Worm (Caenorhabditis elegans) whole organism, L4/young adult: ENCODE measurements around the gene ZK1251.3.

ENCODE experiments used
- W03F9.2 ChIP-seq: fragments of 150-350 bp; optimal IDR thresholded peaks from 2 replicates; lab custom pipeline; 2014; ENCODE audit warnings: missing biosample characterization, missing genetic modification characterization
- dao-5 ChIP-seq: sonication (generic microtip); optimal IDR thresholded peaks from 2 replicates; lab custom pipeline; 2016; ENCODE audit warnings: missing genotype, missing genetic modification characterization, moderate library complexity, missing compliant biosample characterization
- him-1 ChIP-seq: sonication (generic microtip); optimal IDR thresholded peaks from 2 replicates; lab custom pipeline; 2016; ENCODE audit warnings: missing genotype, missing genetic modification reagents, missing genetic modification characterization, missing compliant biosample characterization

Gene ZK1251.3

DNA sequence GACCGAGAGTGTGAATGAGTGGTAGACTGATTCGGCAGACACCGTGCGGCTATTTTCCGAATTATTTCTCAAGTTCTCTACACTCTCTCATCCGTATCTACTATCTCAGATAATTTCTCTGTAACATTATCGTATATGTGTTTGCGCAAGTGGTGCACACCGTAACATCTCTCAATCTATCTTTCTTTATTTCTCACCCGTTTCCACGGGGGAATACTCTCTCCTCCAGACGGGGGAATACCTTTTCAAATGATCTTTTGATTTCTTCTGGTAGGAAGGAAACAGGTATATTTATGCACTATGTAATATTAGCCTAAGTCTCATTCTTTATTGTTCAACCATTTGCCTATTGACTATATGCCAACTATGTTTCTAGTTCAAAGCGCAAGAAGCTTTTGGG is 16.4 kb upstream of the ZK1251.3 start:
- no peak for TF ChIP-seq W03F9.2 (tag; lab: Kevin White, UChicago)
- no peak for TF ChIP-seq him-1 (tag; lab: Kevin White, UChicago)
- no peak for TF ChIP-seq dao-5

- TF ChIP-seq him-1 (tag; lab: Kevin White, UChicago) = no peak
- TF ChIP-seq dao-5 = no peak
- no peak for TF ChIP-seq W03F9.2 (tag; lab: Kevin White, UChicago)
Observed at ce11 chrIV:9668103-9668672, 15.3 kb upstream of the ZK1251.3 start.

- TF ChIP-seq him-1 (tag; lab: Kevin White, UChicago) (no peak), dao-5 (no peak)
Observed at ce11 chrIV:9669969-9670368, 13.5 kb upstream of the ZK1251.3 start.

DNA sequence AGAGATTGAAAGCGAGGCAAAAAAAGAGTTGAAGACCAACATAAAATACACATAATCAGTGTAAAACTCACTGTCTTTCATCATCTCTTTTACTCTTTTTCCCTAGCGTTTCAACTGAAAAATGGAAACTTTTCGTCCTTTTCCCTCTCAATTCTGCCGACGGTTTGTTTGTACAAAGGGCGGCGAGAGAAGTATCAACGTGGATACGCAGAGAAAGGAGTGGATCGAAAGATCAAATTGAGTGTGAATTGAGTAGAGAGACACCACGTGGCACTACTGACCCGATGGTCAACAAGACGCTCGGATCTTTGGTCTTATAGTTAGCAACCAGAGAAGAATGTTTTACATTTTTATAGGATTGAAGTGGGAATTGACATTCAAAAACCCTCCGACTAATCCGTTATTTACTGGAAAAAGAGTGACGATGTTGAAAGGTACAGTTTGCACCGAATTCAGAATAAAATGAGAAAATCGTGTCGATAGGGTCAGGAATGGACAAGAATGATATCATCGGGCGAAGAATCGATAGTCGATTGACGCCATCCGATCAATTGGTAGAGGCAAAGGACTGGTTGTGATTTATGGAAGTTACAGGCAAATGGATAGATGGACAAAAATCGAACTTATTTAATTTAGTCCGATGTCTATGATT is 12.3 kb upstream of the ZK1251.3 start:
- TF ChIP-seq him-1 (tag; lab: Kevin White, UChicago) (no peak), W03F9.2 (tag; lab: Kevin White, UChicago) (no peak), dao-5 (no peak)

DNA sequence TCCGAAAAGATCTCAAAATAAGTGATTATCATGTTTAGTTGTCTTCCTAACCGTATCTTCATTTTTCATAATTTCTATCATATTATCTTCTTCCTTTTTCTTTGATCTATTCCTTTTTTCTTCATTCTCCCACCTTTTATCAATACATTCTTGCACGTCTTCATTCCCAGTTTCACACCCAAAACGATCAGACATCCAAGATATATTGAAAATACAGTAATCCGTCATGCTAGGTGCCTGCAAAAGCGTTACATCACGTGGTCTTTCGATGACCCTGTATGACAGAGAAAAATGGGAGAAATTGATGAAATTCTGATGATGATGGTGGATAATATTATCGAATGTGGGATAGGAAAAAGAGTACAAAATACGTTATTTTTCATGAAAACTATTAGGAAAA is 11.0 kb upstream of the ZK1251.3 start:
- TF ChIP-seq dao-5 (no peak), W03F9.2 (tag; lab: Kevin White, UChicago) (no peak), him-1 (tag; lab: Kevin White, UChicago) (no peak)

DNA sequence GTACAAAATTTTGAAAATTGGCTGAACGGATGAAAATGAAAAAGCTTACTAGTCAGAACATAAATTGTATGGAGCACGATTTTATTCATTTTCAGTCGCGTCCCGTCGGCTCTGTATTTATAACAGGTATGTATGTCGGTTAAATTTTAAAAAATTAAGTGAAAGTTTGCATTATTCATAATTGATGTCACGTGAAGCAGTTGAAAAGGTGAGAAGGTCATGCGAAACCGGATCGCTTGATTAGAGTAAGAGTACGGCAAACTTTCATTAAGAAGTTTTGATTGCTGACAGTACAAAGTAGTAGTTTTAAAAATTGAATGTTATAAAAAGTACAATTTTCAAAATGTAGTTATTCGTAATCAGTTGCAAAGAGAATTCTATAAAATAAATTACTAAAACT is 10.3 kb upstream of the ZK1251.3 start:
- TF ChIP-seq him-1 (tag; lab: Kevin White, UChicago) = no peak
- TF ChIP-seq W03F9.2 (tag; lab: Kevin White, UChicago) = no peak
- no peak for TF ChIP-seq dao-5

- no peak for TF ChIP-seq W03F9.2 (tag; lab: Kevin White, UChicago)
- TF ChIP-seq dao-5 = no peak
- no peak for TF ChIP-seq him-1 (tag; lab: Kevin White, UChicago)
Observed at ce11 chrIV:9673683-9674336, 9.6 kb upstream of the ZK1251.3 start.

DNA sequence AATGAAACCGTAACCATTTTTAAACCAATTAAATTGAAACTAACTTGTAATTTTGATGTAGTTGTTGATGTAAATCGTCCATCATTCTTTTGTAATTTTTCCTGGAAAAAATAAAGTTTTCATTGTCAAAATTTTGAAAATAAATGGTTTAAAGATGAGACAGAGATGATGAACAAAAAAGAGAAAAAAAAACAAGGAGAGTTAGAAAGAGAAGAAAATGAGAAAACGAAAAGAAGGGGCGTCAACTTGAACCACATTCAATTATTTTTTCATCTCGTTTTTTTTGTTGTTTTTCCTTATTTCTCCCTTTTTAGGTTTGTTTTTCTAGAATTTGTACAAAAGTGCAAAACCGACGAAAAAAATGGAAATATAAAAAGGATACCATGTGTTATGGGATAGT is 7.9 kb upstream of the ZK1251.3 start, which contains the start of gene nhr-34:
TSS of gene nhr-34 (minus strand) at position 101 of the 400 bp plus-strand sequence.
- TF ChIP-seq dao-5 (no peak), him-1 (tag; lab: Kevin White, UChicago) (no peak), W03F9.2 (tag; lab: Kevin White, UChicago) (no peak)

DNA sequence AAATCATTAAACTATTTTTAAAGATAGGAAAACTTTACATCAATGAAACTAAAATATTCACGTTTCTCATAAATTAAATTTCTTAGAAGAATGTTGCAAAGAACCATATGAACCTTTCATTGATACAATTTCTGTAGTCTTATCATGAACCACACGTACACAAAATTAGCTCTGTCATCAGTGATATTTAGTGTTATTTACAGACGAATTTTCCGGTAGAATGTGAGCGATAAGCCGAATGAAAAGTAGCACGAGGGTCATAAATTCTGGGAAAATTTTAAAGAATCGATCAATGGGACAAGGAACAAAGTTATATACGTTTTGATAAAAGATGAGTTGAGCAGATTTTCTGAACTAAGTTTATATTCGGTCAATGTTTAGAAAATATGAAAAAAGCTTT is 6.9 kb upstream of the ZK1251.3 start:
- TF ChIP-seq W03F9.2 (tag; lab: Kevin White, UChicago) = no peak
- TF ChIP-seq dao-5 = no peak
- no peak for TF ChIP-seq him-1 (tag; lab: Kevin White, UChicago)

DNA sequence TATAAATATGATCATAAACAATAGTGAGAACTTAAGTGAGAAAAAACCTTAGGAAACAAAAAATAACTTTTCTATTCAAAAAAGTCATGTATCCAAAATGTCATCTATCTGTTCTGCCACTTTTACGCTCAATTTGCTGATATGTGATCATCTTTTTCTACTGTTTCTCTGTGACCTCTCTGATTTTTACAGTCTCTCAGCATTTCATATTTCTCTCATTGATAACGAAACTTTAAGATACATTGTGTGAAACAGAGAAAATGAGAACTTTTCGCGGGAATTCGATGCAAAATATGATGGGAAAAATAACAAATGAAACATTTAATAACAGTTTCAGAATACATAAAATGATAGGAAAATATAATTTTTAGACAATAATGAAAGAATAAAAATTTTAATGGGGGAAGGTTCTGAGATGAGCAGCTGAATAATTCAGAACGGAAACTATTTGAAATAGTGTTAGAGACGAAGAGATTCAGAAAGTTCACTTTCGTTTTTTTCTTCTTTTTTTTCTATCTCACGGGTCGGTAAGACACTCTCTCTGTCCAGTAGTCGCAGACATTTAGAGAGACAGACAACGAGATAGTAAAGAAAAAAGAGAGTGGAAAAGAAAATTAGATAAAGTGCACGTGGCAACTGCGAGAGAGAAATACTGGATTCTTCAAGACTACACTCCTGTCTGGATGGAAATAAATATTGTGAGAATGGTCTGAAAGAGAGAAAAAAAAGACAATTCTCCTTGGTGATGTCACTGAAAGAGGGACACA is 6.0 kb upstream of the ZK1251.3 start:
- TF ChIP-seq him-1 (tag; lab: Kevin White, UChicago) (peak; percentile 1), W03F9.2 (tag; lab: Kevin White, UChicago) (peak; percentile 49), dao-5 (no peak)

DNA sequence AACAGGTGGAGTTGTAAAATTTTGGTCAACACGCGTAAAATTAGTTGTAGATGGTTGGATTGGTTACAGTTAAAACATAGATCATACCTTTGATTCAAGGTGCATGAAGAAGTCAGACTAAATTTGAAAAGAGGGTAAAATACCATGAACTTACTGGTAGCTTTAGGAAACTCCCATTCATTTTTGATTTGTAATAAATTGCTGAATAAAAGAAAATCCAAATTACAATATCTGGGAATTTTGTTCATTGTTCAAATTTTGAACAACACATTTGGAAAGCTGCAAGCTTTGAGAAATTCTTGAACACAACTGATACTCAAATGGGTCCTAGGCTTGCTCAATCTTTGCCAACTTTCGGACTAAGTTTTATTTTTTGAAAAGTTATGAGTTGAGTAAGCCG is 5.5 kb upstream of the ZK1251.3 start:
- TF ChIP-seq W03F9.2 (tag; lab: Kevin White, UChicago) (no peak), him-1 (tag; lab: Kevin White, UChicago) (no peak), dao-5 (no peak)

DNA sequence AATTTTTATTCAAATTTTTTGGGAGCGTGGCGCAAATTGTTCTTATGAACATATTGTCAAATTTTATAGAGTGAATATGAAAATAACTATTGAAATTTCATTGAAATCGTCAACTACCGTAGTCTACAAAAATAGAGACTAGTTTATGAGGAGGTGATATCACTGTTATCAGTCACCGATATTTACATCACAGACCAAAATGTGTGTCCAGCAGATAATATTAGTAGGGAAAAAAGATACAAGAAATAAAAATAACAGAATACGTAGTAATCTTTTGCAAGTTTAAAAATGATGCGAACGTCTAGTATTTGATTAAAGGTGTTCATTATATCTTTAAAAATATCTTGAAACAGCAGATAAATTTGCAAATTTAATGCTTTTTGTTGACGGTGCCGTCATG is 4.2 kb upstream of the ZK1251.3 start:
- no peak for TF ChIP-seq W03F9.2 (tag; lab: Kevin White, UChicago)

- no peak for TF ChIP-seq W03F9.2 (tag; lab: Kevin White, UChicago)
- TF ChIP-seq him-1 (tag; lab: Kevin White, UChicago) = no peak
Observed at ce11 chrIV:9680841-9681240, 2.6 kb upstream of the ZK1251.3 start, which contains the start of gene ins-8. ins-8 (minus strand) TSS chrIV:9680941.

- TF ChIP-seq him-1 (tag; lab: Kevin White, UChicago) (no peak), W03F9.2 (tag; lab: Kevin White, UChicago) (no peak), dao-5 (no peak)
Observed at ce11 chrIV:9682514-9682913, 944 bp upstream of the ZK1251.3 start, which contains the start of gene ins-7. ins-7 (minus strand) TSS chrIV:9682845.
